Worm (Caenorhabditis elegans) whole organism, L1 larva: ENCODE measurements around the gene ruvb-1.

Source experiments
- F16B12.6 ChIP-seq: fragments of 150-350 bp; optimal IDR thresholded peaks from 2 replicates; lab custom pipeline; 2014; ENCODE audit warnings: missing biosample characterization, missing genetic modification characterization
- Y116A8C.19 ChIP-seq: sonication (generic microtip); optimal IDR thresholded peaks from 2 replicates; lab custom pipeline; 2016; ENCODE audit warnings: missing compliant biosample characterization, missing genetic modification characterization, borderline replicate concordance
- aly-2 ChIP-seq: fragments of 150-350 bp; optimal IDR thresholded peaks from 2 replicates; lab custom pipeline; 2014; ENCODE audit warnings: missing biosample characterization, missing genetic modification characterization
- ama-1 ChIP-seq: fragments of 150-350 bp; optimal IDR thresholded peaks from 2 replicates; lab custom pipeline; 2014
- blmp-1 ChIP-seq: fragments of 150-350 bp; optimal IDR thresholded peaks from 2 replicates; lab custom pipeline; 2014; ENCODE audit warnings: missing biosample characterization, missing genetic modification characterization
- ceh-88 ChIP-seq: fragments of 200-800 bp; sonication (Bioruptor generic); IDR thresholded peaks from 2 replicates; pipeline ENCODE4 v1.3.6; 2022; ENCODE audit warnings: missing genetic modification characterization, missing compliant biosample characterization
- ceh-90 ChIP-seq: sonication (generic microtip); optimal IDR thresholded peaks from 2 replicates; lab custom pipeline; 2016; ENCODE audit warnings: missing genetic modification characterization, missing compliant biosample characterization
- dpl-1 ChIP-seq, 3 experiments: fragments of 150-350 bp in 2 of 3; sonication (generic microtip) in 1 of 3; optimal IDR thresholded peaks; 2 replicates each; lab custom pipeline; 2014 to 2017; ENCODE audit warnings: missing biosample characterization in 3 of 3, missing genetic modification characterization in 3 of 3, missing genetic modification reagents in 3 of 3
- efl-1 ChIP-seq, 4 experiments: fragments of 150-350 bp; optimal IDR thresholded peaks in 3 of 4; peaks in 1 of 4; 1 replicate in 1 of 4; 2 replicates in 3 of 4; lab custom pipeline; 2014; ENCODE audit warnings: missing biosample characterization in 2 of 4, missing genetic modification characterization in 2 of 4, missing genetic modification reagents in 2 of 4
- egl-13 ChIP-seq: sonication (generic microtip); optimal IDR thresholded peaks from 2 replicates; lab custom pipeline; 2016; ENCODE audit warnings: missing genotype, missing genetic modification reagents, missing genetic modification characterization, missing compliant biosample characterization
- elt-2 ChIP-seq: sonication (generic microtip); optimal IDR thresholded peaks from 2 replicates; lab custom pipeline; 2016; ENCODE audit warnings: missing genetic modification characterization, mild to moderate bottlenecking, inconsistent platforms, missing compliant biosample characterization, missing genetic modification reagents
- fkh-4 ChIP-seq: sonication (generic microtip); optimal IDR thresholded peaks from 2 replicates; lab custom pipeline; 2016; ENCODE audit warnings: missing compliant biosample characterization, missing genetic modification characterization, borderline replicate concordance
- fos-1 ChIP-seq: fragments of 150-350 bp; optimal IDR thresholded peaks from 2 replicates; lab custom pipeline; 2014; ENCODE audit warnings: missing biosample characterization, missing genetic modification characterization
- grh-1 ChIP-seq: fragments of 200-800 bp; sonication (Bioruptor generic); IDR thresholded peaks from 2 replicates; pipeline ENCODE4 v1.3.6; 2022; ENCODE audit warnings: missing genetic modification reagents, missing genetic modification characterization, missing compliant biosample characterization
- hlh-4 ChIP-seq: sonication (generic microtip); optimal IDR thresholded peaks from 2 replicates; lab custom pipeline; 2016; ENCODE audit warnings: mild to moderate bottlenecking, missing genetic modification characterization, missing compliant biosample characterization
- hpl-2 ChIP-seq: fragments of 150-350 bp; optimal IDR thresholded peaks from 2 replicates; lab custom pipeline; 2014; ENCODE audit warnings: missing biosample characterization, missing genetic modification reagents, missing genetic modification characterization
- isw-1 ChIP-seq: fragments of 200-800 bp; sonication (Bioruptor generic); IDR thresholded peaks from 2 replicates; pipeline ENCODE4 v1.3.6; 2022; ENCODE audit warnings: missing genetic modification characterization, missing compliant biosample characterization
- lin-15B ChIP-seq: fragments of 150-350 bp; sonication (generic microtip); optimal IDR thresholded peaks from 3 replicates; lab custom pipeline; 2014; ENCODE audit warnings: missing biosample characterization, missing genetic modification characterization
- lin-35 ChIP-seq, 2 experiments: fragments of 150-350 bp; optimal IDR thresholded peaks; 2 replicates each; lab custom pipeline; 2014; ENCODE audit warnings: missing biosample characterization in 2 of 2, missing genetic modification characterization in 2 of 2, missing genetic modification reagents in 2 of 2
- lsy-2 ChIP-seq, 2 experiments: fragments of 150-350 bp; optimal IDR thresholded peaks; 2 replicates each; lab custom pipeline; 2014; ENCODE audit warnings: missing biosample characterization in 2 of 2, missing genetic modification characterization in 2 of 2
- mdl-1 ChIP-seq, 2 experiments: fragments of 150-350 bp; optimal IDR thresholded peaks; 2 replicates each; lab custom pipeline; 2014 to 2017; ENCODE audit warnings: missing biosample characterization in 2 of 2, missing genetic modification characterization in 2 of 2, inconsistent platforms in 1 of 2
- mef-2 ChIP-seq: fragments of 150-350 bp; optimal IDR thresholded peaks from 2 replicates; lab custom pipeline; 2014; ENCODE audit warnings: missing biosample characterization, missing genetic modification characterization
- nhr-11 ChIP-seq: fragments of 150-350 bp; optimal IDR thresholded peaks from 2 replicates; lab custom pipeline; 2014; ENCODE audit warnings: missing biosample characterization, missing genetic modification characterization
- nhr-20 ChIP-seq: sonication (generic microtip); optimal IDR thresholded peaks from 2 replicates; lab custom pipeline; 2016; ENCODE audit warnings: mild to moderate bottlenecking, missing genetic modification characterization, missing compliant biosample characterization
- nhr-28 ChIP-seq: fragments of 150-350 bp; optimal IDR thresholded peaks from 2 replicates; lab custom pipeline; 2014; ENCODE audit warnings: missing biosample characterization, missing genetic modification characterization
- nhr-76 ChIP-seq: sonication (generic microtip); optimal IDR thresholded peaks from 2 replicates; lab custom pipeline; 2017; ENCODE audit warnings: missing biosample characterization, missing genetic modification characterization
- nhr-77 ChIP-seq: fragments of 150-350 bp; optimal IDR thresholded peaks from 2 replicates; lab custom pipeline; 2014; ENCODE audit warnings: missing biosample characterization, missing genetic modification characterization
- pax-3 ChIP-seq: fragments of 200-800 bp; sonication (Bioruptor generic); optimal IDR thresholded peaks from 2 replicates; lab custom pipeline; 2018; ENCODE audit warnings: mild to moderate bottlenecking, missing genetic modification characterization, moderate library complexity, missing compliant biosample characterization
- pqm-1 ChIP-seq: sonication (generic microtip); optimal IDR thresholded peaks from 3 replicates; lab custom pipeline; 2017; ENCODE audit warnings: missing biosample characterization, missing genetic modification characterization
- snpc-4 ChIP-seq: fragments of 150-350 bp; optimal IDR thresholded peaks from 2 replicates; lab custom pipeline; 2014; ENCODE audit warnings: missing biosample characterization, missing genetic modification characterization
- snu-23 ChIP-seq: sonication (generic microtip); optimal IDR thresholded peaks from 2 replicates; lab custom pipeline; 2016; ENCODE audit warnings: missing genetic modification characterization, missing compliant biosample characterization
- sptf-1 ChIP-seq: fragments of 150-350 bp; optimal IDR thresholded peaks from 2 replicates; lab custom pipeline; 2014; ENCODE audit warnings: missing biosample characterization, missing genetic modification characterization
- sup-37 ChIP-seq: fragments of 200-800 bp; sonication (Bioruptor generic); optimal IDR thresholded peaks from 2 replicates; lab custom pipeline; 2018; ENCODE audit warnings: mild to moderate bottlenecking, missing genetic modification characterization, missing compliant biosample characterization
- swsn-7 ChIP-seq: sonication (generic microtip); optimal IDR thresholded peaks from 2 replicates; lab custom pipeline; 2016; ENCODE audit warnings: missing genetic modification characterization, missing compliant biosample characterization
- tbx-2 ChIP-seq: sonication (generic microtip); optimal IDR thresholded peaks from 2 replicates; lab custom pipeline; 2016; ENCODE audit warnings: missing genetic modification characterization, missing compliant biosample characterization
- unc-30 ChIP-seq: sonication (generic microtip); optimal IDR thresholded peaks from 2 replicates; lab custom pipeline; 2017; ENCODE audit warnings: missing biosample characterization, missing genetic modification characterization
- unc-62 ChIP-seq: fragments of 150-350 bp; optimal IDR thresholded peaks from 2 replicates; lab custom pipeline; 2014; ENCODE audit warnings: missing biosample characterization, missing genetic modification reagents, missing genetic modification characterization
- unc-86 ChIP-seq: sonication (generic microtip); optimal IDR thresholded peaks from 2 replicates; lab custom pipeline; 2016; ENCODE audit warnings: missing genetic modification characterization, missing compliant biosample characterization
- vab-15 ChIP-seq: sonication (generic microtip); optimal IDR thresholded peaks from 2 replicates; lab custom pipeline; 2017; ENCODE audit warnings: missing genotype, mild to moderate bottlenecking, missing genetic modification characterization, missing compliant biosample characterization
- xbp-1 ChIP-seq: sonication (generic microtip); optimal IDR thresholded peaks from 2 replicates; lab custom pipeline; 2016; ENCODE audit warnings: missing genetic modification characterization, missing compliant biosample characterization
- ztf-4 ChIP-seq: fragments of 150-350 bp; optimal IDR thresholded peaks from 2 replicates; lab custom pipeline; 2014; ENCODE audit warnings: missing biosample characterization, missing genetic modification characterization

Gene ruvb-1

ce11 chrV:9958231-9958630 is 22.4 kb downstream of the ruvb-1 start, which contains the start of gene anmt-3:
Gene anmt-3 (minus strand): TSS chrV:9958331.
- TF ChIP-seq vab-15 (tag; lab: Kevin White, UChicago) (no peak), isw-1 (no peak), efl-1 (optimal IDR thresholded peaks at IDR 0.05; lab: Kevin White, UChicago) (no peak), efl-1 (GFP tag; optimal IDR thresholded peaks at IDR 0.05 in 1 of 2; lab: Kevin White, UChicago) (peak in 1 of 2 experiments; percentile 25), fkh-4 (no peak), snu-23 (GFP tag; lab: Kevin White, UChicago) (no peak), nhr-76 (no peak), mef-2 (no peak)
- TF ChIP-seq, all 84 proteins: peak for 1

- TF ChIP-seq snpc-4 (tag; lab: Kevin White, UChicago) = no peak
- TF ChIP-seq unc-30 (tag; lab: Kevin White, UChicago) = no peak
- TF ChIP-seq unc-86 (tag; lab: Kevin White, UChicago) = no peak
- TF ChIP-seq efl-1 (optimal IDR thresholded peaks at IDR 0.05; lab: Kevin White, UChicago) = no peak
- peak in 1 of 2 experiments; percentile 24 for TF ChIP-seq efl-1 (GFP tag; optimal IDR thresholded peaks at IDR 0.05 in 1 of 2; lab: Kevin White, UChicago)
- peak; percentile 53 for TF ChIP-seq blmp-1 (tag; lab: Kevin White, UChicago)
- TF ChIP-seq dpl-1 (GFP tag; optimal IDR thresholded peaks at IDR 0.05; lab: Kevin White, UChicago) = no peak
- TF ChIP-seq, all 84 proteins: peak for 2
Observed at ce11 chrV:9952396-9952795, 28.2 kb downstream of the ruvb-1 start, which contains the start of gene mam-5. Gene mam-5 (plus strand): TSS chrV:9952699.

- TF ChIP-seq nhr-77 (no peak), elt-2 (tag; lab: Kevin White, UChicago) (peak; percentile 7), ama-1 (lab: Kevin White, UChicago) (no peak), F16B12.6 (tag; lab: Kevin White, UChicago) (no peak), efl-1 (optimal IDR thresholded peaks at IDR 0.05; lab: Kevin White, UChicago) (no peak), efl-1 (GFP tag; optimal IDR thresholded peaks at IDR 0.05 in 1 of 2; lab: Kevin White, UChicago) (peak in 1 of 2 experiments; percentile 86), unc-30 (tag; lab: Kevin White, UChicago) (no peak)
- TF ChIP-seq, all 84 proteins: peak for 2
Observed at ce11 chrV:9950861-9951260, 29.7 kb downstream of the ruvb-1 start, which contains the start of gene ttr-46. Gene ttr-46 (plus strand): TSS chrV:9951233.

ce11 chrV:9948840-9949239 is 31.8 kb downstream of the ruvb-1 start, which contains the start of gene nlp-58:
Gene nlp-58 (minus strand): TSS chrV:9948940.
- TF ChIP-seq lin-35 (GFP tag; optimal IDR thresholded peaks at IDR 0.05; lab: Kevin White, UChicago) (no peak), lsy-2 (tag; optimal IDR thresholded peaks at IDR 0.05; lab: Kevin White, UChicago) (no peak), ztf-4 (no peak), pqm-1 (tag; lab: Kevin White, UChicago) (no peak), xbp-1 (tag; lab: Kevin White, UChicago) (no peak), fos-1 (tag; lab: Kevin White, UChicago) (no peak), swsn-7 (tag; lab: Kevin White, UChicago) (no peak), F16B12.6 (tag; lab: Kevin White, UChicago) (no peak), ceh-88 (GFP tag; lab: Robert Waterston, UW) (no peak), tbx-2 (tag; lab: Kevin White, UChicago) (no peak), nhr-20 (tag; lab: Kevin White, UChicago) (no peak), nhr-28 (tag; lab: Kevin White, UChicago) (no peak)

- TF ChIP-seq lin-15B (tag; lab: Kevin White, UChicago) = no peak
- no peak for TF ChIP-seq mef-2
- no peak for TF ChIP-seq Y116A8C.19
- TF ChIP-seq isw-1 = no peak
Observed at ce11 chrV:9944093-9944492, 36.5 kb downstream of the ruvb-1 start, which contains the start of gene sre-28. Gene sre-28 (plus strand): TSS chrV:9944393.

- TF ChIP-seq egl-13 (no peak), mef-2 (no peak), sup-37 (GFP tag; lab: Kevin White, UChicago) (no peak), mdl-1 (tag; optimal IDR thresholded peaks at IDR 0.05; lab: Kevin White, UChicago) (no peak), hlh-4 (no peak), sptf-1 (tag; lab: Kevin White, UChicago) (no peak), nhr-11 (tag; lab: Kevin White, UChicago) (no peak), pax-3 (tag; lab: Kevin White, UChicago) (no peak), lin-35 (GFP tag; optimal IDR thresholded peaks at IDR 0.05; lab: Kevin White, UChicago) (no peak), unc-62 (GFP tag; lab: Kevin White, UChicago) (no peak), elt-2 (tag; lab: Kevin White, UChicago) (no peak), hpl-2 (GFP tag; lab: Kevin White, UChicago) (no peak), grh-1 (no peak), ztf-4 (no peak), aly-2 (tag; lab: Kevin White, UChicago) (no peak), ceh-90 (no peak)
Observed at ce11 chrV:9943039-9943438, 37.6 kb downstream of the ruvb-1 start, which contains the start of gene fipr-12. Gene fipr-12 (plus strand): TSS chrV:9943339.
